Worm (Caenorhabditis elegans) whole organism, mixed stage, embryonic: ENCODE measurements around the gene pho-12.

Source experiments
- bed-3 ChIP-seq: fragments of 200-800 bp; sonication (Bioruptor generic); optimal IDR thresholded peaks from 3 replicates; lab custom pipeline; 2018; ENCODE audit warnings: mild to moderate bottlenecking, missing genetic modification characterization, moderate library complexity, missing compliant biosample characterization
- blmp-1 ChIP-seq: fragments of 150-350 bp; optimal IDR thresholded peaks from 2 replicates; lab custom pipeline; 2014; ENCODE audit warnings: missing biosample characterization, missing genetic modification characterization
- flh-1 ChIP-seq: fragments of 200-800 bp; sonication (Bioruptor generic); optimal IDR thresholded peaks from 2 replicates; lab custom pipeline; 2018; ENCODE audit warnings: mild to moderate bottlenecking, missing genetic modification characterization, moderate library complexity, missing compliant biosample characterization
- lsy-2 ChIP-seq: fragments of 150-350 bp; optimal IDR thresholded peaks from 2 replicates; lab custom pipeline; 2014; ENCODE audit warnings: missing biosample characterization, missing genetic modification characterization
- nhr-2 ChIP-seq: fragments of 150-350 bp; optimal IDR thresholded peaks from 2 replicates; lab custom pipeline; 2014; ENCODE audit warnings: missing biosample characterization, missing genetic modification characterization
- nhr-28 ChIP-seq: fragments of 150-350 bp; optimal IDR thresholded peaks from 2 replicates; lab custom pipeline; 2014; ENCODE audit warnings: missing biosample characterization, missing genetic modification characterization
- unc-62 ChIP-seq: fragments of 150-350 bp; optimal IDR thresholded peaks from 2 replicates; lab custom pipeline; 2014; ENCODE audit warnings: missing biosample characterization, missing genetic modification reagents, missing genetic modification characterization

DNA sequence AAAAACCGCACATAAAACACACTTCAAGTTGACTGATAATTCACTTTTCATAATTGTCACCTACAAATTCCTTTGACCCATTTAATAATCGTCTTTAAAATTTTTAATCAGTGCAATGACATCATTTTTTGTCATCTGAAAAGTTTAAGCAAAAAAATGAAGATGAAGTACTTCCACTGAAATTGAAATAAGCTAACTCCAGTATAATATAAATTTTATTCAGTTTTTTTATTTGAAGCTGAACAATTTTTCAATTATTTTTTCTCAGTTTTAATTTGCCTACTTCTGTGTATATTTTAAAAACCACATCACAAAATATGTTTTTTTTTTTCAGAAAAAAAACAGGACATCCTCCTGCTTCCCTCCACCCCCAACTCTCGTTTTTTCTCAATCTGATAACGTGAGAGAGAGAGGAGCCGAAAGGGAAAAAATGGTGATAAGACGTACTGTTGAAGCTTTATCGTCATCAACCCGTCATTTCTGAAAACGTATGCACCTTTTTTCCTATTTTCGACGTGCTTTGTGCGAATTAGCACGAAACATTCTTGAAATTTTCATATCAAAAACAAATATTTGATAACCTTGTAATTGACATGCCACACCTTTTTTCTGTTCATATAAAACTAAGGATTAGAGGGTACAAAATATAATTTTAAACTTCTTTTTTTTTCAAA lies 43.3 kb upstream of the pho-12 start, which contains the start of the genes C04G6.11 and mpk-2:
- TF ChIP-seq blmp-1 (tag; lab: Kevin White, UChicago) (no peak), unc-62 (GFP tag; lab: Kevin White, UChicago) (no peak), nhr-2 (tag; lab: Kevin White, UChicago) (no peak), lsy-2 (no peak), nhr-28 (no peak), flh-1 (GFP tag; lab: Kevin White, UChicago) (no peak), bed-3 (GFP tag; lab: Kevin White, UChicago) (no peak)
